Worm (Caenorhabditis elegans) whole organism, L2 larva: ENCODE results near the gene F09C12.2.

ENCODE experiments used
- C34F6.9 ChIP-seq: fragments of 150-350 bp; optimal IDR thresholded peaks from 2 replicates; lab custom pipeline; 2014; ENCODE audit warnings: missing biosample characterization, missing genetic modification characterization
- elt-1 ChIP-seq: fragments of 150-350 bp; optimal IDR thresholded peaks from 2 replicates; lab custom pipeline; 2014; ENCODE audit warnings: missing biosample characterization, missing genetic modification characterization
- fos-1 ChIP-seq: fragments of 150-350 bp; optimal IDR thresholded peaks from 2 replicates; lab custom pipeline; 2014; ENCODE audit warnings: missing biosample characterization, missing genetic modification characterization
- nhr-25 ChIP-seq: fragments of 150-350 bp; sonication (generic microtip); optimal IDR thresholded peaks from 3 replicates; lab custom pipeline; 2014; ENCODE audit warnings: missing biosample characterization, missing genetic modification characterization
- peb-1 ChIP-seq: fragments of 150-350 bp; optimal IDR thresholded peaks from 2 replicates; lab custom pipeline; 2014; ENCODE audit warnings: missing biosample characterization, missing genetic modification characterization
- ztf-11 ChIP-seq: sonication (generic microtip); optimal IDR thresholded peaks from 2 replicates; lab custom pipeline; 2017; ENCODE audit warnings: missing biosample characterization, missing genetic modification characterization

Gene F09C12.2

DNA sequence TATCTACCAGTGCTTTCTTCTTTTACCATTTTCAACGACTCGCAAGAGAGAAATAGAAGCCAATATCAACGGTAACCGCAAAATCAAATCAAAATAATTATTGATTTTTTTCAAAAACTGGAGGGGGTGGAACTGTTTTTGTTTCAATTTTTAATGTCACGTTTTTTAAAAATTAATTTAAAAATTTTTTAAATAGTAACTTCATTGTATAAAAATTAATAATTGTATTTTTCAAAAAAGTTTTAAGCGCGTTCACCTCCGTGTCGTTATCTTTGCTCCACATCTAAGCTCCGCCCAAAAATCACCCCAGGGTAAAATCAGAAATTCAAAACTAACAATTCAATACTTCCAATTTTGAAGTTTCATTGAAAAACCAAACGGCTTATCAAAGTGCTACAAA lies 51.3 kb downstream of the F09C12.2 start, which contains the start of gene C27D6.11:
C27D6.11 (minus strand) TSS at position 101 of the 400 bp plus-strand sequence.
- TF ChIP-seq fos-1 (no peak), elt-1 (tag; lab: Kevin White, UChicago) (no peak), nhr-25 (tag; lab: Kevin White, UChicago) (no peak), ztf-11 (tag; lab: Kevin White, UChicago) (no peak), peb-1 (tag; lab: Kevin White, UChicago) (no peak), C34F6.9 (tag; lab: Kevin White, UChicago) (no peak)
